Worm (Caenorhabditis elegans): ENCODE measurements around the gene F12E12.2.
"Not testable (repeated sequence)": the region's sequence is repeated elsewhere in the genome, so short reads cannot be mapped to it uniquely, and the experiment has no call there.

F12E12.2 gene

DNA sequence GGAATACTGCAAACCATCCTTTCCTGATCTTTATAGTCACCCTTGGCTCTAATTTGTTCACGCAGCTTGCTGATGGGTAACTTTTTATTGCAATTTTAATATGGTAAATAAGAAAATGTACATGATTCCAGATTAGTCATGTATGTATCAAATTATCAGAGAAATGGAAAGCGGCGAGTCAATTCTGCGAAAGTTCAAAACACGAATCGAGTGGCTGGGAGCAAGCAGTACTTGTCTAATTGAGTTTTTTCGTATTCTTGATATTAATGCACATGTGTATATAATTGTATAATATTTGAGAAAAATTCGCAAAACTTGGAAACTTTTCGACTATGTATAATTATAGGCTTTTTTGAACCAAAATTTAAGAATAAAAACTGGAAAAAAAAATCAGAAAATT is 19.3 kb downstream of the F12E12.2 start, which contains the start of gene T24E12.12:
T24E12.12 (plus strand) TSS at position 281 of the 400 bp plus-strand sequence.
- TF ChIP-seq Y5F2A.4 (GFP tag; optimal IDR thresholded peaks at IDR 0.05): no peak
- TF ChIP-seq zip-11 (GFP tag; IDR thresholded peaks at IDR 0.05): no peak
- TF ChIP-seq zfp-3 (GFP tag; conservative IDR thresholded peaks at IDR 0.05): no peak
- no peak for TF ChIP-seq ceh-32 (tag; optimal IDR thresholded peaks at IDR 0.05; ENCODE audit: poor library complexity)
- TF ChIP-seq set-16 (GFP tag; IDR thresholded peaks at IDR 0.05): no peak
- TF ChIP-seq gei-8 (GFP tag; optimal IDR thresholded peaks at IDR 0.05): no peak
- TF ChIP-seq F37D6.2 (tag; optimal IDR thresholded peaks at IDR 0.05): no peak
- TF ChIP-seq daf-8 (GFP tag; IDR thresholded peaks at IDR 0.05): no peak
- no peak for TF ChIP-seq nhr-76 (tag; optimal IDR thresholded peaks at IDR 0.05)
- TF ChIP-seq Y105C5A.15 (GFP tag; IDR thresholded peaks at IDR 0.05): no peak
- TF ChIP-seq lim-7 (GFP tag; IDR thresholded peaks at IDR 0.05): no peak
- no peak for TF ChIP-seq D1046.2 (GFP tag; IDR thresholded peaks at IDR 0.05)
- no peak for TF ChIP-seq mep-1 (tag; optimal IDR thresholded peaks at IDR 0.05)
- TF ChIP-seq attf-4 (tag; optimal IDR thresholded peaks at IDR 0.05): no peak
- TF ChIP-seq dve-1 (tag; optimal IDR thresholded peaks at IDR 0.05; ENCODE audit: insufficient read depth): no peak

DNA sequence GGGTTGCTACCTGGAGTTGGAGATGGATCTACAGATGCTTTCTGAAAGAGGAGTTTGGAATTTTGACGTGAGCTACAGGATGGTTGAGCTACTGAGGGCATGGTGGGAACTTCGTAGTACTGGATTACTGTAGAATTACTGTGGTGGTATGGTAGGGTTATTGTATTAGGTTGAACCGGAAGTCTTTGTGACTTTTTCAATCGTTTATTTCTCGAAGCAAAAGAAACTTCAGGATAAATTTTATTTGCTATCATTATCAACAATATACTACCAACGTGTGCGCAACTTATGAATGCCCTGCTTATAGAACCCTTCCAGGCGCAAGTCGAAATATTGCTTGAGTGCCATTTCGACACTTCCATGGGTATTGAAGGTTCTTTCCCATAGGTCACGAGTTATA is 21.9 kb downstream of the F12E12.2 start, which contains the start of gene T24E12.6:
T24E12.6 (minus strand) TSS at position 101 of the 400 bp plus-strand sequence.
- TF ChIP-seq unc-62 (GFP tag; optimal IDR thresholded peaks at IDR 0.05 in 1 of 2): peak in 1 of 2 experiments; percentile 3
- TF ChIP-seq unc-62 (tag; optimal IDR thresholded peaks at IDR 0.05): not testable (repeated sequence)

DNA sequence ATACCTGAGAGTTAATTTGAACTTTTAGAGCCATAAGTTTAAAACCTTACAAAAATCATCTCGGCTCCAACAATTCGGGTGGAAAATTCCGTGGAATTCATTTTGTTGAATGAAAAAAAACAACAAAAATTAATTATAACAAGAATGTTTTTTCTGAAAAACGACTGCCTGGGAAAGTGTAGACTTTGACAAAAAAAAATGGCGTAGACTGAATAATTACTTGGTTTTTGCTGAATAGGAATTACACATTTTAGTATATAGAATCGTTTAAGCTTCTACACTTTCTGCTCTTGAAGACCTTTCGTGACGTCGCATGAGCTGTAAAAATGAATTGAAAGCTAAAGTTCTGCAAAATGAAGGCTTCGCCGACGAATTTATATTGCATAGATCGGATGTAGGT is 24.7 kb downstream of the F12E12.2 start, which contains the start of gene srx-112:
srx-112 (minus strand) TSS at position 101 of the 400 bp plus-strand sequence.
- no peak for TF ChIP-seq zip-2 (tag; optimal IDR thresholded peaks at IDR 0.05)
- no peak for TF ChIP-seq snpc-1.2 (GFP tag; IDR thresholded peaks at IDR 0.05)
- TF ChIP-seq lin-13 (GFP tag; optimal IDR thresholded peaks at IDR 0.05): no peak
- TF ChIP-seq php-3 (GFP tag; IDR thresholded peaks at IDR 0.05): no peak
- TF ChIP-seq dmd-8 (GFP tag; IDR thresholded peaks at IDR 0.05): no peak
- no peak for TF ChIP-seq nhr-76 (tag; optimal IDR thresholded peaks at IDR 0.05)
- no peak for TF ChIP-seq mdl-1 (tag; optimal IDR thresholded peaks at IDR 0.05)
- TF ChIP-seq lsy-2 (tag; optimal IDR thresholded peaks at IDR 0.05): no peak
- TF ChIP-seq egl-43 (GFP tag; IDR thresholded peaks at IDR 0.05): no peak
- no peak for TF ChIP-seq nhr-10 (tag; optimal IDR thresholded peaks at IDR 0.05)
- no peak for TF ChIP-seq nhr-42 (GFP tag; IDR thresholded peaks at IDR 0.05)
- TF ChIP-seq lin-15B (tag; optimal IDR thresholded peaks at IDR 0.05): no peak
- no peak for TF ChIP-seq sdz-12 (GFP tag; optimal IDR thresholded peaks at IDR 0.05)

DNA sequence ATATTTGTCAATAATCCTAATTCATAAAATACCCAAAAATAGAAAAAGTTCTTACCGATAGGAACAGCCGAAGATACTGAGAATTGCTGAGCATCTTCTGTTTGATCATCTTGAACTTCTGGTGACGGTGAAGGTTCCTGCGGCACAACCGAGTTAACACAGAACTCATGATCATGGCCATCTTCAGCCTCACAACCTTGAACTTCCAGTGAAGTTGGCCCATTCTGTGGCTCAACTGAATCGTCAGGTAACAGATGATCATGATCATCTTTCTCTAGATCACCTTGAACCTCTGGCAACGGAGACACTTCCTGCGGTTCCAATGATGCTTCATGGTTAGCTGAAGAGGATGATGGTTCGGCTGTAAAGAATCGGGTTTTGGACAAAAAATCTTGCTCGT is 31.9 kb downstream of the F12E12.2 start:
- TF ChIP-seq T26A8.4 (GFP tag; IDR thresholded peaks at IDR 0.05) (no peak), jun-1 (tag; optimal IDR thresholded peaks at IDR 0.05) (no peak), hlh-30 (tag; optimal IDR thresholded peaks at IDR 0.05; ENCODE audit: insufficient read depth) (no peak), unc-62 (GFP tag; optimal IDR thresholded peaks at IDR 0.05 in 1 of 2) (peak in 1 of 2 experiments; percentile 94), unc-62 (tag; optimal IDR thresholded peaks at IDR 0.05) (no peak), aly-2 (tag; optimal IDR thresholded peaks at IDR 0.05) (no peak), lim-7 (GFP tag; IDR thresholded peaks at IDR 0.05) (no peak), pha-4 (GFP tag; IDR thresholded peaks at IDR 0.05) (no peak), pha-4 (tag; optimal IDR thresholded peaks at IDR 0.05) (no peak), F10B5.3 (tag; optimal IDR thresholded peaks at IDR 0.05) (no peak), arid-1 (GFP tag; conservative IDR thresholded peaks at IDR 0.05) (no peak), aha-1 (tag) (peak; percentile 32), unc-130 (GFP tag; optimal IDR thresholded peaks at IDR 0.05) (no peak), zip-2 (tag; optimal IDR thresholded peaks at IDR 0.05) (no peak), hmg-1.1 (GFP tag; IDR thresholded peaks at IDR 0.05) (no peak)

Data from whole organism, L4 larva.